Fruit fly (Drosophila melanogaster) whole organism, prepupa: ENCODE measurements around the gene nAChRalpha4.

Experiments
- CG11294 ChIP-seq: fragments of 200-800 bp; sonication (Bioruptor generic); IDR thresholded peaks from 2 replicates; pipeline ENCODE4 v1.3.6; 2022; ENCODE audit warnings: missing biosample characterization, missing genetic modification characterization
- CG11762 ChIP-seq: fragments of 200-800 bp; sonication (Bioruptor generic); optimal IDR thresholded peaks from 3 replicates; lab custom pipeline; 2016; ENCODE audit warnings: missing biosample characterization, missing genetic modification characterization; ENCODE audit not compliant: insufficient read depth
- CG16779 ChIP-seq: fragments of 200-800 bp; sonication (Bioruptor generic); optimal IDR thresholded peaks from 3 replicates; lab custom pipeline; 2017; ENCODE audit warnings: missing biosample characterization, mild to moderate bottlenecking, missing genetic modification characterization
- CG6163 ChIP-seq: fragments of 200-800 bp; sonication (Bioruptor generic); IDR thresholded peaks from 3 replicates; pipeline ENCODE4 v1.3.6; 2022; ENCODE audit warnings: missing biosample characterization, missing genetic modification characterization
- Eip78C ChIP-seq: fragments of 200-800 bp; sonication (Bioruptor generic); peaks from one replicate; lab custom pipeline; 2016; ENCODE audit warnings: missing biosample characterization, missing genetic modification characterization
- Gug ChIP-seq: fragments of 200-800 bp; sonication (Bioruptor generic); IDR thresholded peaks from 2 replicates; pipeline ENCODE4 v1.3.6; 2022; ENCODE audit warnings: missing biosample characterization, missing genetic modification characterization
- Sox14 ChIP-seq: fragments of 200-800 bp; sonication (Bioruptor generic); optimal IDR thresholded peaks from 3 replicates; lab custom pipeline; 2016; ENCODE audit warnings: missing biosample characterization, missing genetic modification characterization
- Sox15 ChIP-seq: fragments of 200-800 bp; sonication (Bioruptor generic); optimal IDR thresholded peaks from 3 replicates; lab custom pipeline; 2016; ENCODE audit warnings: missing biosample characterization, missing genetic modification characterization
- dac ChIP-seq: fragments of 200-800 bp; sonication (Bioruptor generic); optimal IDR thresholded peaks from 2 replicates; lab custom pipeline; 2017; ENCODE audit warnings: missing biosample characterization, mild to moderate bottlenecking, missing genetic modification characterization
- salr ChIP-seq, 2 experiments: fragments of 200-800 bp; sonication (Bioruptor generic); optimal IDR thresholded peaks; 3 replicates each; lab custom pipeline; 2016 to 2018; ENCODE audit warnings: missing biosample characterization in 2 of 2, missing genetic modification characterization in 2 of 2, mild to moderate bottlenecking in 1 of 2

dm6 chr3L:23174146-23174545 lies 32.3 kb upstream of the nAChRalpha4 start, which contains the start of gene CG34031:
- no peak for TF ChIP-seq Eip78C (GFP tag; lab: Kevin White, UChicago)
- no peak for TF ChIP-seq Sox14 (GFP tag; lab: Kevin White, UChicago)
- TF ChIP-seq CG6163 (GFP tag; lab: Robert Waterston, UW) = no peak
- TF ChIP-seq Gug = no peak
- no peak for TF ChIP-seq CG11762 (GFP tag; lab: Kevin White, UChicago)
- TF ChIP-seq salr (GFP tag; optimal IDR thresholded peaks at IDR 0.05; lab: Kevin White, UChicago) = no peak
- no peak for TF ChIP-seq dac (GFP tag; lab: Kevin White, UChicago)
- no peak for TF ChIP-seq CG16779
- TF ChIP-seq Sox15 = no peak
- TF ChIP-seq CG11294 (GFP tag; lab: Robert Waterston, UW) = no peak
